Worm (Caenorhabditis elegans) whole organism, L4/young adult: ENCODE measurements around the gene lgc-21.

Experiments
- W03F9.2 ChIP-seq: fragments of 150-350 bp; optimal IDR thresholded peaks from 2 replicates; lab custom pipeline; 2014; ENCODE audit warnings: missing biosample characterization, missing genetic modification characterization
- dao-5 ChIP-seq: sonication (generic microtip); optimal IDR thresholded peaks from 2 replicates; lab custom pipeline; 2016; ENCODE audit warnings: missing genotype, missing genetic modification characterization, moderate library complexity, missing compliant biosample characterization
- him-1 ChIP-seq: sonication (generic microtip); optimal IDR thresholded peaks from 2 replicates; lab custom pipeline; 2016; ENCODE audit warnings: missing genotype, missing genetic modification reagents, missing genetic modification characterization, missing compliant biosample characterization

DNA sequence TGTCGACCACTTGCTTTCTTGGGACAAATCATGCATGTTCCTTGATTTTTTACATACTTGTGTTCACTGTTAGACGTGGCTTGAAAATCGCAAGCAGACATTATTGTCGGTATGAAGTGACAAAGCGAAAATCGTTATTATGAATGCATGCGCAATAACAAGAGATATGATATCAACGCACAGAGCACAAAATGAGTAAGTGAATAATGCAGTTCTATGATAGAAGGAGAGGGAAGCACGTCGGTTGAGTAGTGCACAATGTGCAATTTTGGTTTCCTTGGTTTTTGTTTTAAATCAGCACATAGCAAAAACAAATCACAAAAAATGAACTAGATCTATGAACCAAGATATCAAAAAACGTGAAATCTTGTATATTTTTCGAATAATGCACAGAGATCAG lies 45.6 kb upstream of the lgc-21 start, which contains the start of gene nhr-281:
- TF ChIP-seq him-1 (tag; lab: Kevin White, UChicago) (no peak), dao-5 (tag; lab: Kevin White, UChicago) (no peak), W03F9.2 (tag; lab: Kevin White, UChicago) (no peak)
